Worm (Caenorhabditis elegans) whole organism, L4/young adult: ENCODE measurements around the gene mrpl-36.

Experiments used
- W03F9.2 ChIP-seq: fragments of 150-350 bp; optimal IDR thresholded peaks from 2 replicates; lab custom pipeline; 2014; ENCODE audit warnings: missing biosample characterization, missing genetic modification characterization
- dao-5 ChIP-seq: sonication (generic microtip); optimal IDR thresholded peaks from 2 replicates; lab custom pipeline; 2016; ENCODE audit warnings: missing genotype, missing genetic modification characterization, moderate library complexity, missing compliant biosample characterization
- him-1 ChIP-seq: sonication (generic microtip); optimal IDR thresholded peaks from 2 replicates; lab custom pipeline; 2016; ENCODE audit warnings: missing genotype, missing genetic modification reagents, missing genetic modification characterization, missing compliant biosample characterization

DNA sequence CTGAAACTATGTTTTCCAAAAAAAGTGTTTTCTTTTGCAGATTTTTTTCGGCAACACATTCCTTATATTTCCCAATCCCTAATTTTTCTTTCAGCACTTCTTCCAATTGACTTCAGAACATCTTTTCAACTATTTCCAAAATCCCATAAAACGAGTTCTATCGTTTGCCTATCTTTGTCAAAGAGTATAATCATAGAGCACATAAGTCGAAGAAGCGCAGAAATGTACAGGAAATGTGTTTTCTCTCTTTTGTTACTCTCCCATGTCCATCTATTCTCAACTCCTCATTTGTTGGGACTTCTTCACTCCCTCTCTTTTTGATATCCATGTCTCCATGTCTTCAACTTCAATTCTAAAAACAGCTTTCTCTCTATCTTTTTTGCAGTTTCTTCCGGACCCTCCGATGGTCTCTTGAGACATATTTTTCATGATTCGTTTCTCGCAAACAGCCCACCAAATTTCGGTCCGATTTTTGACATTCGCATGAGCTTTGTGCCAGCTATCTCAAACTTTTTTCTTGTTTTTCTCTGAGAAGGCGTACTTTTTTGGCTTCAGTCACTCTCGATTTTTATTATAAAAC, 12.4 kb upstream of the mrpl-36 start, which contains the start of gene twk-48:
- TF ChIP-seq W03F9.2 (tag; lab: Kevin White, UChicago) (no peak), him-1 (tag; lab: Kevin White, UChicago) (no peak), dao-5 (tag; lab: Kevin White, UChicago) (no peak)
